Fruit fly (Drosophila melanogaster) whole organism, prepupa: ENCODE data around the gene CG11630.

Experiments
- Blimp-1 ChIP-seq: fragments of 200-800 bp; sonication (Bioruptor generic); optimal IDR thresholded peaks from 3 replicates; lab custom pipeline; 2017; ENCODE audit warnings: missing biosample characterization, missing genetic modification characterization, mild to moderate bottlenecking, moderate library complexity, missing genetic modification reagents
- CG10631 ChIP-seq: fragments of 200-800 bp; sonication (Bioruptor generic); optimal IDR thresholded peaks from 2 replicates; lab custom pipeline; 2016; ENCODE audit warnings: missing biosample characterization, missing genetic modification characterization
- CG11294 ChIP-seq: fragments of 200-800 bp; sonication (Bioruptor generic); IDR thresholded peaks from 2 replicates; pipeline ENCODE4 v1.3.6; 2022; ENCODE audit warnings: missing biosample characterization, missing genetic modification characterization
- CG11762 ChIP-seq: fragments of 200-800 bp; sonication (Bioruptor generic); optimal IDR thresholded peaks from 3 replicates; lab custom pipeline; 2016; ENCODE audit warnings: missing biosample characterization, missing genetic modification characterization; ENCODE audit not compliant: insufficient read depth
- CG11902 ChIP-seq: fragments of 200-800 bp; sonication (Bioruptor generic); optimal IDR thresholded peaks from 3 replicates; lab custom pipeline; 2016; ENCODE audit warnings: missing biosample characterization, missing genetic modification characterization
- CG15336 ChIP-seq: fragments of 200-800 bp; sonication (Bioruptor generic); IDR thresholded peaks from 2 replicates; pipeline ENCODE4 v1.3.6; 2022; ENCODE audit warnings: missing biosample characterization, missing genetic modification characterization
- CG1621 ChIP-seq: fragments of 200-800 bp; sonication (Bioruptor generic); optimal IDR thresholded peaks from 3 replicates; lab custom pipeline; 2018; ENCODE audit warnings: missing biosample characterization, mild to moderate bottlenecking, missing genetic modification characterization
- CG16779 ChIP-seq: fragments of 200-800 bp; sonication (Bioruptor generic); optimal IDR thresholded peaks from 3 replicates; lab custom pipeline; 2017; ENCODE audit warnings: missing biosample characterization, mild to moderate bottlenecking, missing genetic modification characterization
- CG3032 ChIP-seq: fragments of 200-800 bp; optimal IDR thresholded peaks from 2 replicates; lab custom pipeline; 2019; ENCODE audit warnings: missing biosample characterization, mild to moderate bottlenecking, missing genetic modification characterization, moderate library complexity
- CG32006 ChIP-seq: fragments of 200-800 bp; sonication (Bioruptor generic); optimal IDR thresholded peaks from 3 replicates; lab custom pipeline; 2017; ENCODE audit warnings: missing biosample characterization, mild to moderate bottlenecking, missing genetic modification characterization
- CG34406 ChIP-seq: fragments of 200-800 bp; sonication (Bioruptor generic); optimal IDR thresholded peaks from 3 replicates; lab custom pipeline; 2016; ENCODE audit warnings: missing biosample characterization, missing genetic modification characterization
- CG3919 ChIP-seq: fragments of 200-800 bp; sonication (Bioruptor generic); optimal IDR thresholded peaks from 3 replicates; lab custom pipeline; 2016; ENCODE audit warnings: missing biosample characterization, missing genetic modification characterization
- CG4318 ChIP-seq: fragments of 200-800 bp; sonication (Bioruptor generic); optimal IDR thresholded peaks from 3 replicates; lab custom pipeline; 2017; ENCODE audit warnings: missing biosample characterization, mild to moderate bottlenecking, missing genetic modification characterization
- CG6163 ChIP-seq: fragments of 200-800 bp; sonication (Bioruptor generic); IDR thresholded peaks from 3 replicates; pipeline ENCODE4 v1.3.6; 2022; ENCODE audit warnings: missing biosample characterization, missing genetic modification characterization
- CG6276 ChIP-seq: fragments of 200-800 bp; sonication (Bioruptor generic); optimal IDR thresholded peaks from 2 replicates; lab custom pipeline; 2017; ENCODE audit warnings: missing biosample characterization, mild to moderate bottlenecking, missing genetic modification characterization
- CG6792 ChIP-seq: fragments of 200-800 bp; sonication (Bioruptor generic); optimal IDR thresholded peaks from 3 replicates; lab custom pipeline; 2016; ENCODE audit warnings: missing biosample characterization, missing genetic modification characterization
- CG6808 ChIP-seq: fragments of 200-800 bp; sonication (Bioruptor generic); optimal IDR thresholded peaks from 3 replicates; lab custom pipeline; 2017; ENCODE audit warnings: missing biosample characterization, missing genetic modification characterization, mild to moderate bottlenecking, moderate library complexity, missing genetic modification reagents
- CG6854 ChIP-seq: fragments of 200-800 bp; sonication (Bioruptor generic); optimal IDR thresholded peaks from 2 replicates; lab custom pipeline; 2017; ENCODE audit warnings: missing biosample characterization, mild to moderate bottlenecking, missing genetic modification characterization
- CG7368 ChIP-seq: fragments of 200-800 bp; sonication (Bioruptor generic); optimal IDR thresholded peaks from 3 replicates; lab custom pipeline; 2016; ENCODE audit warnings: missing biosample characterization, missing genetic modification characterization
- CG8119 ChIP-seq: fragments of 200-800 bp; sonication (Bioruptor generic); IDR thresholded peaks from 3 replicates; pipeline ENCODE4 v1.3.6; 2022; ENCODE audit warnings: missing biosample characterization, missing genetic modification characterization
- CG8319 ChIP-seq: fragments of 200-800 bp; sonication (Bioruptor generic); optimal IDR thresholded peaks from 3 replicates; lab custom pipeline; 2016; ENCODE audit warnings: missing biosample characterization, missing genetic modification characterization
- CG9139 ChIP-seq: fragments of 200-800 bp; sonication (Bioruptor generic); optimal IDR thresholded peaks from 3 replicates; lab custom pipeline; 2017; ENCODE audit warnings: missing biosample characterization, mild to moderate bottlenecking, missing genetic modification characterization
- Eip75B ChIP-seq: fragments of 200-800 bp; sonication (Bioruptor generic); optimal IDR thresholded peaks from 3 replicates; lab custom pipeline; 2016; ENCODE audit warnings: missing biosample characterization, missing genetic modification characterization
- Eip78C ChIP-seq: fragments of 200-800 bp; sonication (Bioruptor generic); peaks from one replicate; lab custom pipeline; 2016; ENCODE audit warnings: missing biosample characterization, missing genetic modification characterization
- Eip93F ChIP-seq: fragments of 200-800 bp; sonication (Bioruptor generic); optimal IDR thresholded peaks from 2 replicates; lab custom pipeline; 2016; ENCODE audit warnings: missing biosample characterization, mild to moderate bottlenecking, missing genetic modification characterization
- Ets21C ChIP-seq: fragments of 200-800 bp; sonication (Bioruptor generic); optimal IDR thresholded peaks from 3 replicates; lab custom pipeline; 2016; ENCODE audit warnings: missing biosample characterization, missing genetic modification characterization
- Ets96B ChIP-seq: fragments of 200-800 bp; optimal IDR thresholded peaks from 2 replicates; lab custom pipeline; 2019; ENCODE audit warnings: missing biosample characterization, mild to moderate bottlenecking, missing genetic modification characterization, moderate library complexity
- Gug ChIP-seq: fragments of 200-800 bp; sonication (Bioruptor generic); IDR thresholded peaks from 2 replicates; pipeline ENCODE4 v1.3.6; 2022; ENCODE audit warnings: missing biosample characterization, missing genetic modification characterization
- Hr38 ChIP-seq: sonication (Bioruptor generic); optimal IDR thresholded peaks from 2 replicates; lab custom pipeline; 2016; ENCODE audit warnings: missing biosample characterization, missing genetic modification characterization
- Hr39 ChIP-seq: fragments of 200-800 bp; sonication (Bioruptor generic); optimal IDR thresholded peaks from 2 replicates; lab custom pipeline; 2016; ENCODE audit warnings: missing biosample characterization, missing genetic modification characterization
- Lpt ChIP-seq: fragments of 200-800 bp; sonication (Bioruptor generic); optimal IDR thresholded peaks from 3 replicates; lab custom pipeline; 2016; ENCODE audit warnings: missing biosample characterization, missing genetic modification characterization
- Met ChIP-seq: fragments of 200-800 bp; sonication (Bioruptor generic); optimal IDR thresholded peaks from 3 replicates; lab custom pipeline; 2016; ENCODE audit warnings: missing biosample characterization, missing genetic modification characterization
- OdsH ChIP-seq: fragments of 200-800 bp; sonication (Bioruptor generic); optimal IDR thresholded peaks from 3 replicates; lab custom pipeline; 2016; ENCODE audit warnings: missing biosample characterization, missing genetic modification characterization
- Smox ChIP-seq: fragments of 200-800 bp; sonication (Bioruptor generic); optimal IDR thresholded peaks from 3 replicates; lab custom pipeline; 2016; ENCODE audit warnings: missing biosample characterization, missing genetic modification characterization
- Sox102F ChIP-seq: fragments of 200-800 bp; sonication (Bioruptor generic); optimal IDR thresholded peaks from 2 replicates; lab custom pipeline; 2016; ENCODE audit warnings: missing biosample characterization, mild to moderate bottlenecking, missing genetic modification characterization
- Sox14 ChIP-seq: fragments of 200-800 bp; sonication (Bioruptor generic); optimal IDR thresholded peaks from 3 replicates; lab custom pipeline; 2016; ENCODE audit warnings: missing biosample characterization, missing genetic modification characterization
- Sox15 ChIP-seq: fragments of 200-800 bp; sonication (Bioruptor generic); optimal IDR thresholded peaks from 3 replicates; lab custom pipeline; 2016; ENCODE audit warnings: missing biosample characterization, missing genetic modification characterization
- acj6 ChIP-seq: fragments of 200-800 bp; sonication (Bioruptor generic); optimal IDR thresholded peaks from 3 replicates; lab custom pipeline; 2016; ENCODE audit warnings: missing biosample characterization, missing genetic modification characterization
- dac ChIP-seq: fragments of 200-800 bp; sonication (Bioruptor generic); optimal IDR thresholded peaks from 2 replicates; lab custom pipeline; 2017; ENCODE audit warnings: missing biosample characterization, mild to moderate bottlenecking, missing genetic modification characterization
- eg ChIP-seq: fragments of 200-800 bp; sonication (Bioruptor generic); IDR thresholded peaks from 3 replicates; pipeline ENCODE4 v1.3.6; 2022; ENCODE audit warnings: missing biosample characterization, missing genetic modification characterization
- esn ChIP-seq: fragments of 200-800 bp; sonication (Bioruptor generic); optimal IDR thresholded peaks from 2 replicates; lab custom pipeline; 2016; ENCODE audit warnings: missing biosample characterization, mild to moderate bottlenecking, missing genetic modification characterization, moderate library complexity
- fd59A ChIP-seq: fragments of 200-800 bp; sonication (Bioruptor generic); optimal IDR thresholded peaks from 2 replicates; lab custom pipeline; 2017; ENCODE audit warnings: missing biosample characterization, mild to moderate bottlenecking, missing genetic modification characterization, missing genetic modification reagents
- fd85E ChIP-seq: fragments of 200-800 bp; sonication (Bioruptor generic); optimal IDR thresholded peaks from 3 replicates; lab custom pipeline; 2016; ENCODE audit warnings: missing biosample characterization, missing genetic modification characterization
- fkh ChIP-seq: fragments of 200-800 bp; sonication (Bioruptor generic); optimal IDR thresholded peaks from 3 replicates; lab custom pipeline; 2017; ENCODE audit warnings: missing biosample characterization, mild to moderate bottlenecking, missing genetic modification characterization, moderate library complexity
- lz ChIP-seq: fragments of 200-800 bp; sonication (Bioruptor generic); optimal IDR thresholded peaks from 3 replicates; lab custom pipeline; 2016; ENCODE audit warnings: missing biosample characterization, missing genetic modification characterization
- net ChIP-seq: fragments of 200-800 bp; sonication (Bioruptor generic); optimal IDR thresholded peaks from 3 replicates; lab custom pipeline; 2016; ENCODE audit warnings: missing biosample characterization, missing genetic modification characterization
- pdm3 ChIP-seq: fragments of 200-800 bp; sonication (Bioruptor generic); optimal IDR thresholded peaks from 3 replicates; lab custom pipeline; 2016; ENCODE audit warnings: missing biosample characterization, missing genetic modification characterization
- ss ChIP-seq, 2 experiments: fragments of 200-800 bp; sonication (Bioruptor generic); optimal IDR thresholded peaks; 2 replicates in 1 of 2; 3 replicates in 1 of 2; lab custom pipeline; 2017 to 2018; ENCODE audit warnings: mild to moderate bottlenecking in 2 of 2, missing biosample characterization in 2 of 2, missing genetic modification characterization in 2 of 2, moderate library complexity in 1 of 2
- svp ChIP-seq: fragments of 200-800 bp; sonication (Bioruptor generic); peaks from one replicate; lab custom pipeline; 2016; ENCODE audit warnings: missing biosample characterization, missing genetic modification characterization
- topi ChIP-seq: fragments of 200-800 bp; sonication (Bioruptor generic); optimal IDR thresholded peaks from 3 replicates; lab custom pipeline; 2016; ENCODE audit warnings: missing biosample characterization, missing genetic modification characterization
- vri ChIP-seq: fragments of 200-800 bp; sonication (Bioruptor generic); optimal IDR thresholded peaks from 3 replicates; lab custom pipeline; 2016; ENCODE audit warnings: missing biosample characterization, mild to moderate bottlenecking, missing genetic modification characterization

The CG11630 gene

DNA sequence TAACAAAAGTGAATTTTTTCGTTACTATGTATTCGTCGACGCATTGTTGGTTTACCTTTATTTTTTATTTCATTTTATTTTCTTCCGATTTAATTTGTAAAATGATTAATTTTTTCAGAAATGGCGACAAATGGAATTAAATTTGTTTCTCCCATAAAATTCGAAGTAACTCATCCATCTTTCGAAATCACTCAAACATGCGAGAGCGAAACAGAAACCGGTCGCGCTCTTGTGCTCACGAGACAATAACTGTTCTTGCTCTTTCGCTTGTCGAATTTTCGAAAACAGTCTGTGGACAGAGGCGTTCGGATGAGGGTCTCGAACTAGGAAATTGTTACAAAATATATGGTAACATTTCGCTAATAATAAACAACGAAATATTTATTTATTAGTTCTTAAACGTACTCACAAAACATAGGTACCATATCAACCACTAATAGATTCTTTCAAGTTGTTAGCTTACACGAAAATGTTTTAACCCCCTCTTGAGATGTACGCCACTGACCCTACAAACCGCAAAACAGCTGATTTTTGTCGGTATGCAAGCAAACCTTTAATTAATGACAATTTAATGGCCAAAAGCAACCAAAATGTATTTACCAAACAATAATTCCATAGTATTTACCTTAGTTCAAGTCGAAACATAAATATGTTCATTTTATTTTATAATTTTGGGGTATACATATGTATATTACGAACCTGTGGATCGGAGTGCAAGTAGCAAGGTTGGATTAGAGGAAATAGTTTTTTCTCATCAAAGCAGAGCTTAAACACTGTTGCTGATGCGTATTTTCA is 10.9 kb upstream of the CG11630 start:
- TF ChIP-seq topi (GFP tag; lab: Kevin White, UChicago) = peak; percentile 99
- TF ChIP-seq CG6854 (GFP tag; lab: Kevin White, UChicago) = peak; percentile 94
- TF ChIP-seq Sox15 (GFP tag; lab: Kevin White, UChicago) = peak; percentile 97
- peak; percentile 96 for TF ChIP-seq CG1621
- TF ChIP-seq Met = peak; percentile 98
- TF ChIP-seq CG7368 (GFP tag; lab: Kevin White, UChicago) = peak; percentile 96
- TF ChIP-seq CG6808 = peak; percentile 95
- peak; percentile 88 for TF ChIP-seq Eip93F (GFP tag; lab: Kevin White, UChicago)
- peak; percentile 95 for TF ChIP-seq CG11902 (GFP tag; lab: Kevin White, UChicago)
- peak; percentile 98 for TF ChIP-seq lz (GFP tag; lab: Kevin White, UChicago)
- peak; percentile 92 for TF ChIP-seq CG16779 (tag; lab: Kevin White, UChicago)
- peak; percentile 97 for TF ChIP-seq CG32006 (GFP tag; lab: Kevin White, UChicago)
- TF ChIP-seq Sox102F (GFP tag; lab: Kevin White, UChicago) = peak; percentile 97
- peak; percentile 95 for TF ChIP-seq Lpt (GFP tag; lab: Kevin White, UChicago)
- TF ChIP-seq CG15336 = peak; percentile 96; the same call in 1 of the 2 replicates
- TF ChIP-seq vri (GFP tag; lab: Kevin White, UChicago) = peak; percentile 96
- peak; percentile 95 for TF ChIP-seq CG11762
- peak; percentile 98 for TF ChIP-seq Eip75B (GFP tag; lab: Kevin White, UChicago)
- TF ChIP-seq CG4318 (GFP tag; lab: Kevin White, UChicago) = peak; percentile 91
- TF ChIP-seq CG34406 (GFP tag; lab: Kevin White, UChicago) = peak; percentile 96
- peak; percentile 96 for TF ChIP-seq CG8119
- TF ChIP-seq CG6792 (GFP tag; lab: Kevin White, UChicago) = peak; percentile 96
- TF ChIP-seq Sox14 (GFP tag; lab: Kevin White, UChicago) = peak; percentile 98
- TF ChIP-seq Smox = peak; percentile 97
- peak; percentile 91 for TF ChIP-seq CG9139 (GFP tag; lab: Kevin White, UChicago)
- TF ChIP-seq esn (GFP tag; lab: Kevin White, UChicago) = peak; percentile 98
- TF ChIP-seq fkh (GFP tag; lab: Kevin White, UChicago) = peak; percentile 88
- TF ChIP-seq fd85E = peak; percentile 91
- peak; percentile 94 to 97 for TF ChIP-seq ss (GFP tag; optimal IDR thresholded peaks at IDR 0.05; lab: Kevin White, UChicago)
- peak; percentile 97 for TF ChIP-seq pdm3 (GFP tag; lab: Kevin White, UChicago)
- TF ChIP-seq eg (GFP tag; lab: Robert Waterston, UW) = peak; percentile 97
- peak; percentile 98 for TF ChIP-seq CG3919 (GFP tag; lab: Kevin White, UChicago)
- peak; percentile 98 for TF ChIP-seq CG6163 (GFP tag; lab: Robert Waterston, UW)
- TF ChIP-seq CG10631 (GFP tag; lab: Kevin White, UChicago) = peak; percentile 97
- TF ChIP-seq CG8319 (GFP tag; lab: Kevin White, UChicago) = peak; percentile 94
- peak; percentile 94 for TF ChIP-seq CG11294 (GFP tag; lab: Robert Waterston, UW)
- TF ChIP-seq Ets21C (GFP tag; lab: Kevin White, UChicago) = peak; percentile 97
- TF ChIP-seq Hr38 = no peak
- TF ChIP-seq acj6 (GFP tag; lab: Kevin White, UChicago) = peak; percentile 98
- TF ChIP-seq svp = peak; percentile 99
- peak; percentile 91 for TF ChIP-seq Blimp-1 (GFP tag; lab: Kevin White, UChicago)
- TF ChIP-seq net (GFP tag; lab: Kevin White, UChicago) = peak; percentile 97
- peak; percentile 92 for TF ChIP-seq CG6276 (GFP tag; lab: Kevin White, UChicago)
- peak; percentile 98 for TF ChIP-seq CG3032
- peak; percentile 96 for TF ChIP-seq Gug (GFP tag; lab: Robert Waterston, UW)
- TF ChIP-seq OdsH (GFP tag; lab: Kevin White, UChicago) = peak; percentile 98
- TF ChIP-seq Eip78C = peak; percentile 99
- TF ChIP-seq Ets96B = peak; percentile 98
- peak; percentile 94 for TF ChIP-seq dac (GFP tag; lab: Kevin White, UChicago)
- peak; percentile 95 for TF ChIP-seq fd59A (GFP tag; lab: Kevin White, UChicago)
- peak; percentile 98 for TF ChIP-seq Hr39 (GFP tag; lab: Kevin White, UChicago)
